Fruit fly (Drosophila melanogaster): ENCODE measurements around the gene IFT54.
A peak's percentile ranks its signal among the peaks of the same experiment; 100 is the strongest.

Gene IFT54

dm6 chr3R:14346838-14347745, 44.9 kb downstream of the IFT54 start:
- TF ChIP-seq foxo (GFP tag; optimal IDR thresholded peaks at IDR 0.05): peak in 1 of 2 experiments; percentile 25
- TF ChIP-seq HLH106 (tag; optimal IDR thresholded peaks at IDR 0.05): no peak
- no peak for TF ChIP-seq usp (GFP tag; optimal IDR thresholded peaks at IDR 0.05)
- no peak for TF ChIP-seq Rel (GFP tag; optimal IDR thresholded peaks at IDR 0.05)
- TF ChIP-seq Rel (tag; optimal IDR thresholded peaks at IDR 0.05): no peak
- TF ChIP-seq woc (GFP tag; optimal IDR thresholded peaks at IDR 0.05): no peak
- peak; percentile 58 to 69 for TF ChIP-seq dl (GFP tag; optimal IDR thresholded peaks at IDR 0.05; ENCODE audit: insufficient read depth in 1 of 2, partially characterized antibody in 2 of 2)
- no peak for TF ChIP-seq GATAd (GFP tag; optimal IDR thresholded peaks at IDR 0.05)
- TF ChIP-seq ey (GFP tag; optimal IDR thresholded peaks at IDR 0.05): peak; percentile 13
- no peak for TF ChIP-seq fru (GFP tag; optimal IDR thresholded peaks at IDR 0.05)
- TF ChIP-seq CG32264 (GFP tag; optimal IDR thresholded peaks at IDR 0.05): no peak
- TF ChIP-seq h (GFP tag; optimal IDR thresholded peaks at IDR 0.05): peak; percentile 12
- TF ChIP-seq Sp1 (GFP tag; optimal IDR thresholded peaks at IDR 0.05): no peak
- peak; percentile 46 for TF ChIP-seq Dif (GFP tag; optimal IDR thresholded peaks at IDR 0.05; ENCODE audit: partially characterized antibody)
- TF ChIP-seq rgr (GFP tag; optimal IDR thresholded peaks at IDR 0.05): peak; percentile 3
- no peak for TF ChIP-seq Mio (GFP tag; optimal IDR thresholded peaks at IDR 0.05)
- no peak for TF ChIP-seq pan (optimal IDR thresholded peaks at IDR 0.05)
- no peak for TF ChIP-seq br (GFP tag; optimal IDR thresholded peaks at IDR 0.05)
- no peak for TF ChIP-seq Myc (optimal IDR thresholded peaks at IDR 0.05)
- TF ChIP-seq CG9705 (GFP tag; optimal IDR thresholded peaks at IDR 0.05): no peak
- peak; percentile 38 for TF ChIP-seq sv (GFP tag; optimal IDR thresholded peaks at IDR 0.05)
- TF ChIP-seq CrebA (GFP tag; optimal IDR thresholded peaks at IDR 0.05; ENCODE audit: borderline replicate concordance): no peak
- TF ChIP-seq Hr78 (GFP tag; optimal IDR thresholded peaks at IDR 0.05): no peak

dm6 chr3R:14348480-14348879, 46.3 kb downstream of the IFT54 start:
- no peak for TF ChIP-seq sage (GFP tag; optimal IDR thresholded peaks at IDR 0.05)
- peak; percentile 40 for TF ChIP-seq Dfd (GFP tag; optimal IDR thresholded peaks at IDR 0.05)

- TF ChIP-seq sage (GFP tag; optimal IDR thresholded peaks at IDR 0.05) (no peak), foxo (GFP tag; optimal IDR thresholded peaks at IDR 0.05) (peak in 1 of 2 experiments; percentile 5), sv (GFP tag; optimal IDR thresholded peaks at IDR 0.05) (peak; percentile 43)
Measured at dm6 chr3R:14351418-14351817, 49.2 kb downstream of the IFT54 start.

- TF ChIP-seq Mio (GFP tag; optimal IDR thresholded peaks at IDR 0.05) (no peak), rgr (GFP tag; optimal IDR thresholded peaks at IDR 0.05) (peak; percentile 69), h (GFP tag; optimal IDR thresholded peaks at IDR 0.05) (peak; percentile 81), Hnf4 (GFP tag; optimal IDR thresholded peaks at IDR 0.05) (peak; percentile 27), CG9705 (GFP tag; optimal IDR thresholded peaks at IDR 0.05) (peak; percentile 84), Abd-B (GFP tag; optimal IDR thresholded peaks at IDR 0.05) (no peak), fru (GFP tag; optimal IDR thresholded peaks at IDR 0.05) (peak; percentile 74), jim (GFP tag; optimal IDR thresholded peaks at IDR 0.05) (no peak), br (GFP tag; optimal IDR thresholded peaks at IDR 0.05) (peak; percentile 31), foxo (GFP tag; optimal IDR thresholded peaks at IDR 0.05) (peak in 1 of 2 experiments; percentile 84), dl (GFP tag; optimal IDR thresholded peaks at IDR 0.05; ENCODE audit: insufficient read depth in 1 of 2, partially characterized antibody in 2 of 2) (no peak), Dfd (GFP tag; optimal IDR thresholded peaks at IDR 0.05) (peak; percentile 10), Hr78 (GFP tag; optimal IDR thresholded peaks at IDR 0.05) (no peak), tai (GFP tag; optimal IDR thresholded peaks at IDR 0.05) (no peak), Vsx2 (GFP tag; optimal IDR thresholded peaks at IDR 0.05; ENCODE audit: partially characterized antibody) (no peak), sv (GFP tag; optimal IDR thresholded peaks at IDR 0.05) (no peak), psq (GFP tag; optimal IDR thresholded peaks at IDR 0.05) (peak; percentile 67), Dif (GFP tag; optimal IDR thresholded peaks at IDR 0.05; ENCODE audit: partially characterized antibody) (no peak), GATAd (GFP tag; optimal IDR thresholded peaks at IDR 0.05) (no peak), dmrt93B (GFP tag; optimal IDR thresholded peaks at IDR 0.05) (peak; percentile 91), lola (GFP tag; optimal IDR thresholded peaks at IDR 0.05) (no peak), sage (GFP tag; optimal IDR thresholded peaks at IDR 0.05) (peak; percentile 22), ey (GFP tag; optimal IDR thresholded peaks at IDR 0.05) (peak; percentile 14), N (GFP tag; optimal IDR thresholded peaks at IDR 0.05) (no peak), woc (GFP tag; optimal IDR thresholded peaks at IDR 0.05) (no peak), HLH106 (tag; optimal IDR thresholded peaks at IDR 0.05) (peak; percentile 95), Hr83 (GFP tag; optimal IDR thresholded peaks at IDR 0.05; ENCODE audit: poor library complexity, severe bottlenecking) (peak; percentile 26), Rel (GFP tag; optimal IDR thresholded peaks at IDR 0.05) (no peak), Rel (tag; optimal IDR thresholded peaks at IDR 0.05) (peak; percentile 57), OdsH (GFP tag; optimal IDR thresholded peaks at IDR 0.05) (peak; percentile 70), CG32264 (GFP tag; optimal IDR thresholded peaks at IDR 0.05) (no peak), Sp1 (GFP tag; optimal IDR thresholded peaks at IDR 0.05) (peak; percentile 85), CrebA (GFP tag; optimal IDR thresholded peaks at IDR 0.05; ENCODE audit: borderline replicate concordance) (peak; percentile 12), Myc (optimal IDR thresholded peaks at IDR 0.05) (no peak)
Measured at dm6 chr3R:14353733-14354152, 51.5 kb downstream of the IFT54 start.

Data from whole organism, wandering third instar larva.